Fruit fly (Drosophila melanogaster): ENCODE results near the gene CG5114.
A peak's percentile ranks its signal among the peaks of the same experiment; 100 is the strongest.

The CG5114 gene

dm6 chr3L:14977536-14978495 lies 4.8 kb upstream of the CG5114 start (continued):
- TF ChIP-seq CG6808 (GFP tag; optimal IDR thresholded peaks at IDR 0.05) (peak; percentile 63), CG6276 (GFP tag; optimal IDR thresholded peaks at IDR 0.05) (no peak), Sox14 (GFP tag; optimal IDR thresholded peaks at IDR 0.05) (peak; percentile 49), CG3919 (GFP tag; optimal IDR thresholded peaks at IDR 0.05) (peak; percentile 22), CG1621 (tag; optimal IDR thresholded peaks at IDR 0.05) (peak; percentile 58), CG8119 (GFP tag; IDR thresholded peaks at IDR 0.05) (no peak), CG10669 (GFP tag; optimal IDR thresholded peaks at IDR 0.05) (peak; percentile 34), fd59A (GFP tag; optimal IDR thresholded peaks at IDR 0.05) (peak; percentile 49), CG4318 (GFP tag; optimal IDR thresholded peaks at IDR 0.05) (no peak), CG11902 (GFP tag; optimal IDR thresholded peaks at IDR 0.05) (peak; percentile 10), Eip78C (GFP tag) (peak; percentile 92), salr (GFP tag; optimal IDR thresholded peaks at IDR 0.05) (peak; percentile 20 to 82), Ets21C (GFP tag; optimal IDR thresholded peaks at IDR 0.05) (peak; percentile 37), fkh (GFP tag; optimal IDR thresholded peaks at IDR 0.05) (peak; percentile 92), vri (GFP tag; optimal IDR thresholded peaks at IDR 0.05) (no peak)

DNA sequence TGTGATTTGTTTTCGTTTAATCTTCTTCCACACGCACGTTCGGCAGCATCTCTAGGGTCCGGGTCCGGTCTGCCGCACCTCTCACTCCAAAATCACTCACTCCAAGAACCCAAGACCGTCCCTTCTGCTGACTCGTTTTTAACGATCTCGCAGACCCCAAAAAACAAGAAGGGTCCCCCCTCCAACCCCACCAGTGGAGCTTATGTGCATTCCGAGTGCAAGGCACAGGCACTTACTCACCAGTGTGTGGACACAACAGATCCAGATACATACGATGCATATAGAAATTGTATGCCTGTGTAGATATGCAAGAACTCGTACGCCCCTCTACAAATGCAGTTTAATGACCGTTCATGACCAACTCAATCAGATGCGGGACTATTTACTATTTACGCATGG lies 4.1 kb upstream of the CG5114 start:
- no peak for TF ChIP-seq Eip75B (GFP tag; optimal IDR thresholded peaks at IDR 0.05)
- TF ChIP-seq CG6854 (GFP tag; optimal IDR thresholded peaks at IDR 0.05): peak; percentile 31
- TF ChIP-seq ss (GFP tag; optimal IDR thresholded peaks at IDR 0.05): peak in 1 of 2 experiments; percentile 58
- peak; percentile 51; the same call in 1 of the 3 replicates for TF ChIP-seq CG6163 (GFP tag; IDR thresholded peaks at IDR 0.05)
- TF ChIP-seq fkh (GFP tag; optimal IDR thresholded peaks at IDR 0.05): peak; percentile 9
- no peak for TF ChIP-seq eg (GFP tag; IDR thresholded peaks at IDR 0.05)
- peak; percentile 70 for TF ChIP-seq CG1621 (tag; optimal IDR thresholded peaks at IDR 0.05)
- TF ChIP-seq vri (GFP tag; optimal IDR thresholded peaks at IDR 0.05): peak; percentile 3

- no peak for TF ChIP-seq Hr4 (GFP tag; optimal IDR thresholded peaks at IDR 0.05)
- no peak for TF ChIP-seq ss (GFP tag; optimal IDR thresholded peaks at IDR 0.05)
- no peak for TF ChIP-seq lz (GFP tag; optimal IDR thresholded peaks at IDR 0.05)
- TF ChIP-seq Ets96B (tag; optimal IDR thresholded peaks at IDR 0.05): no peak
- no peak for TF ChIP-seq Hr38 (GFP tag; optimal IDR thresholded peaks at IDR 0.05)
- no peak for TF ChIP-seq CG16779 (tag; optimal IDR thresholded peaks at IDR 0.05)
- no peak for TF ChIP-seq pdm3 (GFP tag; optimal IDR thresholded peaks at IDR 0.05)
- TF ChIP-seq Eip78C (GFP tag): no peak
- no peak for TF ChIP-seq CG8632 (GFP tag; optimal IDR thresholded peaks at IDR 0.05)
- TF ChIP-seq OdsH (GFP tag; optimal IDR thresholded peaks at IDR 0.05): no peak
These were observed 3.3 kb upstream of the CG5114 start, which contains the start of gene CG3349 for dm6 chr3L:14979332-14979731. TSS of gene CG3349 (plus strand) at chr3L:14979620.

DNA sequence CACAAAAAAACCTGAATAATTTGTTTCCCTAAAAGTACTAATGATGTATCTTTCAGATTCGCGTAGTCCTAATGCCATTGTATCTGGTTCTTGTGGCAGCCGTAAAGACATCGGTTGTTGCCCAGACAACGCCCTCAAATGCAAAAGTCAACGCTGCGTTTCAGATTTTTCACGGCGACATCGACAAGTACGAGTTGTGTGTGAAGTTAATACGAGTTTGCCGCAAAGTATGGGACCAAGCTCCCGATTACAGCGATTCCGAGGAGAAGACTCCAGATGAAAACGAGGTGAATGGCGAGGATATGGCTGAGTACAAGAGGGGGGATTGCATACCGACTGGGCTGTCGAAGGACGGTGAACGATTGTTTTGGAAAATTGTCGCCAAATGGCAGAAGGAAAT lies 2.6 kb upstream of the CG5114 start:
- no peak for TF ChIP-seq CG6163 (GFP tag; IDR thresholded peaks at IDR 0.05)
- peak; percentile 36 for TF ChIP-seq svp (GFP tag)

DNA sequence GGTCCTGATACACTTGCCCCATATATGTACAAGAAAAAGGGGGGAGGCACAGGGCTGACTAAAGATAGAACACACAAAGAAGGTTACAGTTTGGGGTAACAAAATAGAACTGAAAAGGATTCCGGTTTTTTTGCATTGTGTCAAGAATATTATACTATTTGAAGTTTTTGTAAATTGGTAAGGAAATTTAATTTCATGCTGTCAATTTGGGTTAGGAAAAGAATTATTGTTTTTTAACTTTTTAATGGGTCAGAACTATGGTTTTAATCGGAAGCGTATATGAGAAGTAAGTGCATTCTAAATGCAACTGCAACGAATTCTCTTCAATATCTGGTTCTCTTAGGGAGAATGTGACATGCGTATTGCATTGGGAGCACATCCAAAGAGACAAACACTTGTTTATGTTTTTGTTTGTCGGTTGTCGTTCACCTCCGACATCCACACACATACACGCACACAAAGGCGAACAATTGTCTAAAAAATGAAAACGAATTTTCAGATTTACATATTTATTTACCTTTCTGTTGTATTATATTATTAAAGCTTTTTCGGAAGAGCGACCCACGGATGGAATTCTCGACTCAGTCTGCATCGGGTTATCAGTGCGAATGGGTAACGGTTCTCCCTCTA lies 2.0 kb downstream of the CG5114 start, which contains the start of gene mnd:
Gene mnd (plus strand): TSS at position 580 of the 630 bp plus-strand sequence.
- TF ChIP-seq spab (GFP tag; optimal IDR thresholded peaks at IDR 0.05) (peak; percentile 57), dsx (GFP tag; optimal IDR thresholded peaks at IDR 0.05; ENCODE audit: poor library complexity, severe bottlenecking) (peak; percentile 80), CG31627 (GFP tag; optimal IDR thresholded peaks at IDR 0.05) (no peak), Hr4 (GFP tag; optimal IDR thresholded peaks at IDR 0.05) (peak; percentile 91), CG9139 (GFP tag; optimal IDR thresholded peaks at IDR 0.05) (no peak), CG6163 (GFP tag; IDR thresholded peaks at IDR 0.05) (peak; percentile 88), CG34406 (GFP tag; optimal IDR thresholded peaks at IDR 0.05) (peak; percentile 50), ss (GFP tag; optimal IDR thresholded peaks at IDR 0.05) (peak; percentile 26 to 56), CG8319 (GFP tag; optimal IDR thresholded peaks at IDR 0.05) (peak; percentile 12), salr (GFP tag; optimal IDR thresholded peaks at IDR 0.05) (peak; percentile 10 to 84), OdsH (GFP tag; optimal IDR thresholded peaks at IDR 0.05) (peak; percentile 77), Eip93F (GFP tag; optimal IDR thresholded peaks at IDR 0.05) (no peak), CG11902 (GFP tag; optimal IDR thresholded peaks at IDR 0.05) (peak; percentile 15), CG4318 (GFP tag; optimal IDR thresholded peaks at IDR 0.05) (peak; percentile 60), Sox14 (GFP tag; optimal IDR thresholded peaks at IDR 0.05) (peak; percentile 87), Smox (GFP tag; optimal IDR thresholded peaks at IDR 0.05) (no peak), Sox15 (GFP tag; optimal IDR thresholded peaks at IDR 0.05) (no peak), acj6 (GFP tag; optimal IDR thresholded peaks at IDR 0.05) (peak; percentile 76), cyc (GFP tag; optimal IDR thresholded peaks at IDR 0.05) (peak; percentile 39)
